Worm (Caenorhabditis elegans): ENCODE results near the gene Y48B6A.13.

Gene Y48B6A.13

ce11 chrII:14226175-14226574 is at the start of gene Y48B6A.13:
Gene Y48B6A.13 (minus strand): TSS chrII:14226275.
- no peak for TF ChIP-seq unc-62 (GFP tag; optimal IDR thresholded peaks at IDR 0.05)

DNA sequence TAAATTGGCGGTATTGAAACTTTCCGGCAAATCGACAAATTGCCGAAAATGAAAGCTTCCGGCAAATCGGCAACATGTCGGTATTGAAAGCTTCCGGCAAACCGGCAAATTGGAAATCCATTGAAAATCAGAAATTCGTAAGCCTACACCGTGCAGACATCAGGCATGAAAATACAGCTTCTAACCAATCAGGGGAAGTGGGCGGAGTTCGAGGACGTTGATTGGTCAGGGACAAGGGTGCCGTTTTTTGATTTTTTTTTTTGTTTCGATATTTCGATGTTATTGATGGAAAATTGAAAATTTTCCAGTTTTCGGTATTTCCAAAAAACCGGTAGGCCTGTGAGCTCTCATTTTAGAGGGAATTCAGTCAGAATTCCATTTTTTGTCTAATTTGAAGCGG is 43.8 kb upstream of the Y48B6A.13 start:
- TF ChIP-seq unc-62 (GFP tag; optimal IDR thresholded peaks at IDR 0.05): no peak

ce11 chrII:14269142-14269593 is 43.1 kb upstream of the Y48B6A.13 start, which contains the start of gene Y54G11A.1:
Gene Y54G11A.1 (minus strand): TSS chrII:14269192.
- TF ChIP-seq unc-62 (GFP tag; optimal IDR thresholded peaks at IDR 0.05): no peak

DNA sequence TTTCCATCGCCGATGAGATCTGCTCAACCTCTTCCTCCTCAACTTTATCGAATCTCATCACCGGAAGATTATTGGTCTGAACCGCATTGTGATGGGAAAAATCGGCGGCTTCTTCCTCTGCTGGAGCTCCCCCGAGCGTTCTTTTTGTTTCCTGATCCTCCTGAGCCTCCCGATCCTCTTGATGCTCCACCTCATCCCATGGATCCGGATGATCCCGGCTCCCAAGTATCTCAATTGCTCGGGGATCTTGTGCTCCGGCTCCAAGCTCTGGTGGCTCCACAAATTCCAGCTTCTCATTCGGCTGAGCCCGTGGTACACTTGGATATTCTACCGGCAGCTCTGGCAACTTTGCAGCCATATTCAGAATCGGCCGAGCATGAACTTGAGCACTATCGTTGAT is 31.9 kb upstream of the Y48B6A.13 start:
- TF ChIP-seq unc-62 (GFP tag; optimal IDR thresholded peaks at IDR 0.05): no peak

- TF ChIP-seq unc-62 (GFP tag; optimal IDR thresholded peaks at IDR 0.05): no peak
These were observed 30.7 kb upstream of the Y48B6A.13 start, which contains the start of gene Y54G11A.19 for ce11 chrII:14256779-14257178. Gene Y54G11A.19 (minus strand): TSS chrII:14256879.

ce11 chrII:14255850-14256249 is 29.8 kb upstream of the Y48B6A.13 start:
- TF ChIP-seq unc-62 (GFP tag; optimal IDR thresholded peaks at IDR 0.05): no peak

DNA sequence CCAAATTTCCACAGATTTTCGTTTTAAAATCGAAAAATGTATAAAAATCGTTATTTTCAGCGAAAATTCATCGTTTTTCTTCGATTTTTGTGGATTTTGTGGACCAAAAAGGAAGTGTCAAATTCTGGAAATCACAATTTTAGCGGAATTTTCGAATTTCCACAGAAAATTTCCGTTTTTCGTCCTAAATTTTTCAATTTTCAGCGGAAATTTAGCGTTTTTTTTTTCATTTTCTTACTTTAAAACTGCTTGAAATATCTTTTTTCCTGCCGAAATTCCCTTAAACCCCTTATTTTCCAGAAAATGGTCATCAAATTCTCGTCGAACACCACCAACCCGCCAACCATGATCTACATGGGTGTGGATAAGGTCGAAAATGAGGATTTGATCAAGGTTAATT is 26.0 kb upstream of the Y48B6A.13 start, which contains the start of gene Y54G11A.2:
Gene Y54G11A.2, plus strand, starts transcription at position 301 of the 400 bp plus-strand sequence.
- TF ChIP-seq unc-62 (GFP tag; optimal IDR thresholded peaks at IDR 0.05): no peak

- TF ChIP-seq unc-62 (GFP tag; optimal IDR thresholded peaks at IDR 0.05): no peak
These were observed 25.4 kb upstream of the Y48B6A.13 start for ce11 chrII:14251400-14251940.

- no peak for TF ChIP-seq unc-62 (GFP tag; optimal IDR thresholded peaks at IDR 0.05)
These were observed 24.3 kb upstream of the Y48B6A.13 start, which contains the start of gene hmg-1.1 for ce11 chrII:14250147-14250965. Gene hmg-1.1 (plus strand): TSS chrII:14250695.

- TF ChIP-seq unc-62 (GFP tag; optimal IDR thresholded peaks at IDR 0.05): no peak
These were observed 23.4 kb upstream of the Y48B6A.13 start for ce11 chrII:14249489-14249888.

- no peak for TF ChIP-seq unc-62 (GFP tag; optimal IDR thresholded peaks at IDR 0.05)
These were observed 21.9 kb upstream of the Y48B6A.13 start for ce11 chrII:14247748-14248502.

DNA sequence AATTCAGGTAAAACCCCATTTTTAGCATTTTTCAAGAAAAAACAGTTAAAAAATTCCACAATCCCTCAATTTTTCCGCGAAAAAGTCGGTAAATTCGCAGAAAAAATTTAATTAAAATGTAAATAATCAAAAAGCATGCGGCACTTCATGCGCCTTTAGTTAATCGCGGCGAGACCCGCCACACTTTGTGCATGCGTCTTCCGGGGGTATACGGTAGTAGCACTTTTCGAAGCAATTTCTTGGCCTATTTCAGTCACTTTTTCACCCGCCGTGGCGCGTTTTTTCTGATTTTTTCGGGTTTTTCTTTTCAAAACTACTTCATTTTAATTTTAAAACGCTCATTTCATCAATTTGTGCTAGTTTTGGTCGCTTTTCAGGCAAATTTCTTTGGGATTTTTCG is 21.2 kb upstream of the Y48B6A.13 start:
- no peak for TF ChIP-seq unc-62 (GFP tag; optimal IDR thresholded peaks at IDR 0.05)

DNA sequence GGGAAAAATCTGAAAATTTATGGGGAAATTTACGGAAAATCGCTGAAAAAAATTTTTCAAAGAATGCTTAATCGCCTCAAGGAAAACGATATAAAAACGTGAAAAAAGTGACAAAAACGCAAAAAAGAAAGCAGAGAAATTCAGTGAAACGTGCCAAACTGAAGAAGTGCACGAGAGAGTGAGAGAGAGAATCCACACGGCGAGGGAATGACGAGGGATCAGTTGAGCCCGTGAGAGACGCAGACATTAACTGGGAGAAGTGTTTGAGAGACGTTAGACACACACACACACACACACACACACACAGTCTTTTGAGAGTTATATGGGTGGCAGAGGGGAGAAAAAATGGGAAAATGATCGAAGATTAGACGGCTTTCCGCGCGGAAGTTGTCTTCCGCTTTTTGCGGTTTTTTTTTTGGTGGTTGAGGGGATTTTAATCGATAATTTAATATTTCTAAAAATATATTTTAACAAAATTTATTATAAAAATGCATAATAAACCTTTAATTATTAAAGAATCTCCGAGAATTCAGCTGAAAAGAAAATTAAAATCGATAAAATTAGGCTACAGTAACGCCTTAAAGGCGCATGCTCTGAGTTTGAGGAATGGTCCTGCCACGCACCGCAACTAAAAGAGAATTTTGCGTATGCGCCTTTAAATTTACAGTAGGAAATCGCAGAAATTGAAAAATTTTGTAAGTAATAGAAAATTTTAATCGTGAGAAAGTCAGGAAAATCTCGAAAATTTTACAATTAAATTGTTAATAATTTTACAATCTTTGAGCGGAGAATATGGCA is 18.6 kb upstream of the Y48B6A.13 start:
- no peak for TF ChIP-seq unc-62 (GFP tag; optimal IDR thresholded peaks at IDR 0.05)

- TF ChIP-seq unc-62 (GFP tag; optimal IDR thresholded peaks at IDR 0.05): no peak
These were observed 17.4 kb upstream of the Y48B6A.13 start, which contains the start of gene jmjd-2 for ce11 chrII:14243503-14243902. Gene jmjd-2 (minus strand): TSS chrII:14243603.

DNA sequence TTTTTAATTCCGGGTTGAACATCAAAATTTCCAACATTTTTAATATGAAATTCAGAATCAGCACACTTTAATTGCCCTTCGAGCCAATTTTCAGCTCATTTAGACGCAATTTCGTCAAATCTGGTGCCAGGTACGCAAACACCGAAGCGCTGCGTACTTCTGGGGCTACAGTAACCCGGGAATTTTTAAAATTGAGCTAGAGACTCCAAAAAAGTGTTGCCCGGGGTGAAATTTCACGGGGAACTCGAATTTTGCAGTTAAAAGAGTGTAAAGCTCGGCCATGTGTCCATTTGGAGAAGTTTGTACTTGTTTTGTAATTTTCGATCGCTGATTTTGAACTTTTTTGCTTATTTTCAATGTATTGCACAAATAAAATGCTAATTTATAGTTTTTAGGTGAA is 16.2 kb upstream of the Y48B6A.13 start:
- no peak for TF ChIP-seq unc-62 (GFP tag; optimal IDR thresholded peaks at IDR 0.05)

Data from whole organism, dauer.